Fruit fly (Drosophila melanogaster) ovary, adult (tissue): Measurements from ENCODE around the gene yellow-f2.

Experiments used
- CG17801 ChIP-seq: fragments of 200-800 bp; optimal IDR thresholded peaks from 2 replicates; lab custom pipeline; 2019; ENCODE audit warnings: missing biosample characterization, mild to moderate bottlenecking, missing genetic modification characterization, moderate library complexity; ENCODE audit not compliant: partially characterized antibody

Gene yellow-f2

DNA sequence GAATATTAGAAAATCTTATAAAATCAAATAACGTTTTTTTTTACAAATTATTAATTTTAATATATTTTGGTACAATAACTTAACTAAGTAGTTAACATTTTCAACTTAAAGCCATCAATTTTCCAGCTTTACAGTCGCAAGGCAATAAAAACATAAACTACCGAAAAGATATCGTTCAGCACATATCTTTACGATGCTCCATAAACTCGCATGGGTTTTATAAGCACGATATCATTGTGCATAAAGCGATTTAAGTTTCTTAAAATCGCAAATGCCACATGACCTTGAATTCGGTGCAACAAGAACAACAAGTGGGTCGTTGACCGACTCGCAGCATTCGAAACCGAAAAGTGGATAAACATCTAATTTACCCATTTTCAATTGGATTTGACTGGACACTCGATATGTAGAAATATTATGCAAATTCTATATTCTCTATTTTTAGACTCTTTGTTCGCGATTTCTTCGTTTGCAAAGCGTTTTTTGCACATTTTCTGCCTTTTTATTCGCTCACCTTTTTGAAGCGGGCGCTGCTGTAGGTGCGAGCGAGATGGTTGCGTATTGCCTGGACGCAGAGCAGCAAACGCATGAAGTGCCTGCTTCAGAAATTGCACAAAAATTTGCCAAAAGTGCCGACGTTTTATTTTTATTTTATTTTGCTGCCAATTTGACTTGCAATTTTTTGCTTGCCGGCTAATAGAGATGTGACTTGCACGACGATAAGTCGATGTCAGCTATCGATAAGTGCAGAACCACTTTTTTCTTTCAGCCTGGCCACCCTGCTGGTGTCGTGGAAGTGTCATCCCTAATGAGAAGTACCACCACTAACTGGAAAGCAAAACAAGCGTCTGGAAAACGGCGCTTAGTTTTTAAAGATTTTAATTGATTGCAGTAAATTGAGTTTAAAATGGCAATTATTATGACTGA, 33.8 kb downstream of the yellow-f2 start, which contains the start of gene Spc25:
Gene Spc25 (plus strand): TSS at position 817 of the 927 bp plus-strand sequence.
- TF ChIP-seq CG17801 (GFP tag; lab: Kevin White, UChicago): peak; percentile 15

dm6 chr3R:12960227-12960626, 34.7 kb downstream of the yellow-f2 start:
- TF ChIP-seq CG17801 (GFP tag; lab: Kevin White, UChicago): no peak

- no peak for TF ChIP-seq CG17801 (GFP tag; lab: Kevin White, UChicago)
These were observed 37.6 kb downstream of the yellow-f2 start for dm6 chr3R:12957388-12957787.
